Worm (Caenorhabditis elegans) whole organism, L2 larva: ENCODE results near the gene nfm-1.

Experiments
- R02D3.7 ChIP-seq: fragments of 150-350 bp; optimal IDR thresholded peaks from 2 replicates; lab custom pipeline; 2014; ENCODE audit warnings: missing biosample characterization, missing genetic modification characterization
- ZK546.5 ChIP-seq: sonication (generic microtip); optimal IDR thresholded peaks from 2 replicates; lab custom pipeline; 2017; ENCODE audit warnings: missing biosample characterization, missing genetic modification characterization
- egl-27 ChIP-seq: sonication (generic microtip); optimal IDR thresholded peaks from 3 replicates; lab custom pipeline; 2017; ENCODE audit warnings: missing biosample characterization, missing genetic modification reagents, missing genetic modification characterization
- elt-3 ChIP-seq: sonication (generic microtip); optimal IDR thresholded peaks from 2 replicates; lab custom pipeline; 2017; ENCODE audit warnings: missing biosample characterization, missing genetic modification characterization
- lin-13 ChIP-seq: fragments of 150-350 bp; optimal IDR thresholded peaks from 2 replicates; lab custom pipeline; 2014; ENCODE audit warnings: missing biosample characterization, missing genetic modification reagents, missing genetic modification characterization
- mbf-1 ChIP-seq: sonication (generic microtip); optimal IDR thresholded peaks from 2 replicates; lab custom pipeline; 2017; ENCODE audit warnings: missing biosample characterization, missing genetic modification characterization
- nhr-237 ChIP-seq: fragments of 150-350 bp; optimal IDR thresholded peaks from 2 replicates; lab custom pipeline; 2014; ENCODE audit warnings: missing biosample characterization, missing genetic modification characterization
- unc-62 ChIP-seq: fragments of 150-350 bp; optimal IDR thresholded peaks from 2 replicates; lab custom pipeline; 2014; ENCODE audit warnings: missing biosample characterization, missing genetic modification reagents, missing genetic modification characterization
- ztf-11 ChIP-seq: sonication (generic microtip); optimal IDR thresholded peaks from 2 replicates; lab custom pipeline; 2017; ENCODE audit warnings: missing biosample characterization, missing genetic modification characterization

DNA sequence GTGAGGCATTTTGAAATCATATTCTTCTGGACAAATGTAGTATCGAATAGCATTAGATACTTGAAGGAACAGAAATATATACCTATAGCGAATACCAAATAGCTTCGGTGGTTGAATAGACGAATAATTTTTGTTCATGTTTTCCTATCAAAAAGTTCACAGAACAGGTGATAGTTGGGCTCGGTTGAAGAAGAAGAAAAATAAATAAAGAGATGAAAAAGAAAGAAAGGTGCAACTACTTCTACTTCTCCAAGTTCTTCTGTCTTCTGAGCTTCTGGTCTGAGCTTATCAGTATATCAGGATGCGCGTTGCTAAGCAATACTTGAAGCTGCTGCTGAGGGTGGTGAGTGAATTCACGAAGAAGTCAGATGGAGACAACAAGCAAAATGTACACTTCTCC is 54.7 kb downstream of the nfm-1 start, which contains the start of gene C23G10.10:
- TF ChIP-seq ztf-11 (tag; lab: Kevin White, UChicago) (no peak), ZK546.5 (no peak), elt-3 (tag; lab: Kevin White, UChicago) (no peak), nhr-237 (tag; lab: Kevin White, UChicago) (no peak), egl-27 (tag; lab: Kevin White, UChicago) (no peak), mbf-1 (tag; lab: Kevin White, UChicago) (no peak), unc-62 (GFP tag; lab: Kevin White, UChicago) (no peak), lin-13 (no peak), R02D3.7 (tag; lab: Kevin White, UChicago) (no peak)
